Fruit fly (Drosophila melanogaster): ENCODE measurements around the gene Ttc1.

The Ttc1 gene

DNA sequence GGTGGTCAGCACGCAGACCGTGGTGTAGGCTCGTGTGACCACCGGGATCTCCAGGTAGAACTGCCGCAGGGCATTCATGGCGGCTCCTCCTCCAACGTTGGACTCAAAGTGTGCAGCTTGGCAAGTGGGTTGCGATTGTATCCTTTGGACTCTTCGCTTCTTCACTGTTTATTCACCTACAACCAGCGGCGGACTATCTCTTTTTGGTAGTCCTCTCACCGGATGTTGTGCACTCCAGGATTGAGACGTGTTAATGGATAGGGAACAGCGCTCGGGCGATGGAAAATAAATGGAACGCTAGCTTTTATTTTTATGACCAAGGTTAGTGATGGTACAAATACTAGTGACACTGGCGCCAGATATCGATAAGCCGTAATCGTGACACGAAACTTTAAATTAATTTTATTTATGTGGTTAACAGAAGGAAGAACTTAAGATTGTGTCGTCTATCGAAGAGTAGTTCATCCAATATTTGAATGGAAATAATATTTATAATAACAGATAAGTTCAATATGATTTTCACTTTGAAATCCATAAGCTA, 41.1 kb upstream of the Ttc1 start, which contains the start of gene Der-2 (continued):
- TF ChIP-seq gcm (GFP tag; optimal IDR thresholded peaks at IDR 0.05) (no peak), CG17186 (GFP tag; optimal IDR thresholded peaks at IDR 0.05) (no peak), CG4617 (GFP tag; optimal IDR thresholded peaks at IDR 0.05; ENCODE audit: borderline replicate concordance) (peak; percentile 49), sisA (GFP tag; IDR thresholded peaks at IDR 0.05) (no peak), HLH3B (GFP tag; IDR thresholded peaks at IDR 0.05) (no peak), CG7987 (GFP tag; optimal IDR thresholded peaks at IDR 0.05) (no peak), her (GFP tag; optimal IDR thresholded peaks at IDR 0.05) (no peak), ase (GFP tag; IDR thresholded peaks at IDR 0.05) (no peak), CG7745 (tag; optimal IDR thresholded peaks at IDR 0.05) (no peak), BEAF-32 (GFP tag; optimal IDR thresholded peaks at IDR 0.05) (peak; percentile 77), fru (optimal IDR thresholded peaks at IDR 0.05) (no peak), ac (GFP tag; optimal IDR thresholded peaks at IDR 0.05) (no peak), CG2712 (tag; optimal IDR thresholded peaks at IDR 0.05) (no peak), CG13123 (GFP tag; optimal IDR thresholded peaks at IDR 0.05) (no peak), hb (GFP tag; IDR thresholded peaks at IDR 0.05; ENCODE audit: partially characterized antibody) (peak; percentile 75; the same call in 2 of the 3 replicates), gsb (GFP tag; IDR thresholded peaks at IDR 0.05) (no peak), Sry-β (GFP tag; optimal IDR thresholded peaks at IDR 0.05) (no peak), CG11093 (GFP tag; IDR thresholded peaks at IDR 0.05) (no peak), CHES-1-like (GFP tag; optimal IDR thresholded peaks at IDR 0.05) (no peak), Awh (GFP tag; IDR thresholded peaks at IDR 0.05) (no peak), CG7556 (GFP tag; optimal IDR thresholded peaks at IDR 0.05) (no peak), dan (GFP tag; IDR thresholded peaks at IDR 0.05) (no peak), HLH4C (GFP tag; IDR thresholded peaks at IDR 0.05; ENCODE audit: partially characterized antibody) (peak; percentile 83), CG6791 (GFP tag; IDR thresholded peaks at IDR 0.05; ENCODE audit: partially characterized antibody) (peak; percentile 93), CG34224 (GFP tag; IDR thresholded peaks at IDR 0.05; ENCODE audit: partially characterized antibody) (peak; percentile 96), CG13775 (GFP tag; optimal IDR thresholded peaks at IDR 0.05) (no peak), sna (GFP tag; IDR thresholded peaks at IDR 0.05; ENCODE audit: partially characterized antibody) (peak; percentile 97), D19B (GFP tag; optimal IDR thresholded peaks at IDR 0.05) (no peak), pan (optimal IDR thresholded peaks at IDR 0.05) (no peak), pan (GFP tag; optimal IDR thresholded peaks at IDR 0.05 in 1 of 2, IDR thresholded peaks at IDR 0.05 in 1 of 2) (no peak), Neu2 (GFP tag; optimal IDR thresholded peaks at IDR 0.05; ENCODE audit: borderline replicate concordance) (no peak), CoRest (tag; optimal IDR thresholded peaks at IDR 0.05) (no peak), CG4820 (GFP tag; optimal IDR thresholded peaks at IDR 0.05) (no peak), sens (GFP tag) (peak; percentile 63), Antp (GFP tag; optimal IDR thresholded peaks at IDR 0.05) (no peak), Doc3 (GFP tag; IDR thresholded peaks at IDR 0.05; ENCODE audit: partially characterized antibody) (peak; percentile 95), Scr (GFP tag; IDR thresholded peaks at IDR 0.05; ENCODE audit: partially characterized antibody) (peak; percentile 91), row (GFP tag; IDR thresholded peaks at IDR 0.05) (peak; percentile 52; the same call in 2 of the 3 replicates), pb (GFP tag; optimal IDR thresholded peaks at IDR 0.05) (no peak), CG1602 (GFP tag; optimal IDR thresholded peaks at IDR 0.05) (no peak), Taf1 (GFP tag; IDR thresholded peaks at IDR 0.05) (no peak), chinmo (GFP tag; IDR thresholded peaks at IDR 0.05; ENCODE audit: partially characterized antibody) (peak; percentile 92; the same call in 3 of the 4 replicates), sd (tag; optimal IDR thresholded peaks at IDR 0.05) (no peak), gcm2 (GFP tag; optimal IDR thresholded peaks at IDR 0.05) (no peak), Lim3 (GFP tag; IDR thresholded peaks at IDR 0.05) (no peak), hbn (GFP tag; IDR thresholded peaks at IDR 0.05; ENCODE audit: partially characterized antibody) (peak; percentile 90), CG6765 (GFP tag; optimal IDR thresholded peaks at IDR 0.05) (no peak), fd102C (GFP tag; optimal IDR thresholded peaks at IDR 0.05) (no peak), Dad (GFP tag; optimal IDR thresholded peaks at IDR 0.05) (no peak), Sin3A (optimal IDR thresholded peaks at IDR 0.05) (no peak), CG34422 (GFP tag; IDR thresholded peaks at IDR 0.05) (no peak)

Measured in whole organism, embryonic.